Fruit fly (Drosophila melanogaster) S2 (cell line): ENCODE data around the gene CG7631.

ENCODE experiments used
- CG8478 ChIP-seq: fragments of >200 bp; optimal IDR thresholded peaks from 2 replicates; lab custom pipeline; 2018
- CTCF ChIP-seq, 2 experiments: fragments of >200 bp; optimal IDR thresholded peaks; 2 replicates each; lab custom pipeline; 2018

- TF ChIP-seq CTCF (optimal IDR thresholded peaks at IDR 0.05; lab: Kevin White, UChicago) (peak; percentile 78 to 81), CG8478 (lab: Kevin White, UChicago) (no peak)
Measured at dm6 chr2L:15643791-15644190, 15.3 kb downstream of the CG7631 start.
